Fruit fly (Drosophila melanogaster) whole organism, embryonic: Measurements from ENCODE around the gene Sgs1.

Experiments
- CG11093 ChIP-seq: fragments of 200-800 bp; sonication (Bioruptor generic); IDR thresholded peaks from 3 replicates; pipeline ENCODE4 v1.3.6; 2022; ENCODE audit warnings: missing biosample characterization, missing genetic modification characterization
- CG18011 ChIP-seq: fragments of 200-800 bp; sonication (Bioruptor generic); optimal IDR thresholded peaks from 2 replicates; lab custom pipeline; 2017; ENCODE audit warnings: missing biosample characterization, missing genetic modification characterization, mild to moderate bottlenecking, moderate library complexity, missing genotype
- dpn ChIP-seq, 2 experiments: fragments of 200-800 bp; sonication (Bioruptor generic); optimal IDR thresholded peaks; 3 replicates each; lab custom pipeline; 2016; ENCODE audit warnings: missing biosample characterization in 2 of 2, missing genetic modification characterization in 2 of 2
- fru ChIP-seq: fragments of >200 bp; optimal IDR thresholded peaks from 2 replicates; lab custom pipeline; 2017
- nerfin-2 ChIP-seq: fragments of 200-800 bp; sonication (Bioruptor generic); IDR thresholded peaks from 2 replicates; pipeline ENCODE4 v1.3.6; 2022; ENCODE audit warnings: missing biosample characterization, missing genetic modification characterization; ENCODE audit not compliant: partially characterized antibody
- row ChIP-seq: fragments of 200-800 bp; sonication (Bioruptor generic); IDR thresholded peaks from 3 replicates; pipeline ENCODE4 v1.3.6; 2022; ENCODE audit warnings: missing biosample characterization, missing genetic modification characterization
- tup ChIP-seq: fragments of 200-800 bp; sonication (Bioruptor generic); optimal IDR thresholded peaks from 2 replicates; lab custom pipeline; 2016; ENCODE audit warnings: missing biosample characterization, mild to moderate bottlenecking, missing genetic modification characterization, moderate library complexity

DNA sequence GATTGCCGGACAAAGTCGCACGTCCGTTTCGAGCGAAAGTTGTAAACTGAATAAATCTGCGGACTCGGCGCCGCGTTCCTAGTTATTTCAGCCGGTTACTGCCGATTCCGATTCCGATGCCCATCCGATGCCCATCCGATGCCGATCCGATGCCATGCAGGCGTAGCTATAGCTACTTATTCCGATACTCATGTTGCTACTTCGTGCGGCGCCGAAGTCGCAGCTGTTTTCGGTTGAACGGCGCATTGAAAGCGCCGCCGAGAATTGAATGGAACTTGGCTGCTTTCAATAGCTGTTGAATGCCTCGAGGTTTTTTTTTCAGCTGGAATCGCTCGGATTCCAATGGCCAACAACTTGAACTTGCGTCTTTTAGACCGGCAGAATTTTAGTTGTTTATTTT is 8.9 kb upstream of the Sgs1 start:
- TF ChIP-seq row (GFP tag; lab: Robert Waterston, UW) (no peak), fru (lab: Kevin White, UChicago) (no peak), CG18011 (no peak), CG11093 (GFP tag; lab: Robert Waterston, UW) (no peak), tup (GFP tag; lab: Kevin White, UChicago) (no peak), nerfin-2 (GFP tag; lab: Robert Waterston, UW) (no peak), dpn (GFP tag; optimal IDR thresholded peaks at IDR 0.05; lab: Kevin White, UChicago) (no peak)
